Worm (Caenorhabditis elegans): Measurements from ENCODE around the gene flp-26.

DNA sequence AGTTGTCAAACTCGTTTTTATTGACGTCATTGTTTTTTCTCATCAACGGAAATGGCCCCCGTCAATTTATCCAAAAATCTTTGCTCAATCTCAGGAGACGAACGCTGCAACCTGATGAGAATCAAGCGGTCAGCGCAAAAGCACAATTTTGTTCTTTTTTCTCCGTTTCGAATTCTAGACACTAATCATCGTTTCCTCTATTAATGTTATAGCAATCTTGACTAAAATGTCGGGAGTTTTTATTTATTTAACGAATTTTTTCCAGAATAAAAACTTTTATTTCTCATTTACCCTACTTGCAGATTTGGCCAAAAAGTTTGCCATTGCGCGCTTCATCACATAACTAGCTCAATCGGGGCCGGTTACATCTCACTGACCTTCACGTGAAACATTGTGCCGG lies 39.6 kb upstream of the flp-26 start, which contains the start of gene F01E11.18:
- TF ChIP-seq ztf-23 (GFP tag; IDR thresholded peaks at IDR 0.05): no peak
- TF ChIP-seq flt-1 (GFP tag; IDR thresholded peaks at IDR 0.05): no peak
- no peak for TF ChIP-seq T22C8.4 (GFP tag; IDR thresholded peaks at IDR 0.05)
- no peak for TF ChIP-seq tab-1 (GFP tag; IDR thresholded peaks at IDR 0.05)
- no peak for TF ChIP-seq ztf-29 (GFP tag; IDR thresholded peaks at IDR 0.05)
- TF ChIP-seq cog-1 (tag; optimal IDR thresholded peaks at IDR 0.05): no peak

Measured in whole organism, midembryonic.